Worm (Caenorhabditis elegans) whole organism, early embryonic: ENCODE data around the gene W03G11.4.

Experiments
- B0310.2 ChIP-seq: sonication (generic microtip); optimal IDR thresholded peaks from 2 replicates; lab custom pipeline; 2016; ENCODE audit warnings: mild to moderate bottlenecking, missing genetic modification characterization, missing compliant biosample characterization
- F13C5.2 ChIP-seq: sonication (generic microtip); optimal IDR thresholded peaks from 2 replicates; lab custom pipeline; 2017; ENCODE audit warnings: mild to moderate bottlenecking, missing genetic modification characterization, inconsistent platforms, missing compliant biosample characterization
- aly-1 ChIP-seq: sonication (generic microtip); optimal IDR thresholded peaks from 2 replicates; lab custom pipeline; 2016; ENCODE audit warnings: missing genetic modification characterization, missing compliant biosample characterization
- ama-1 ChIP-seq: fragments of 150-350 bp; optimal IDR thresholded peaks from 2 replicates; lab custom pipeline; 2014
- ceh-13 ChIP-seq: fragments of 200-800 bp; sonication (Bioruptor generic); optimal IDR thresholded peaks from 2 replicates; lab custom pipeline; 2018; ENCODE audit warnings: mild to moderate bottlenecking, missing genetic modification characterization, missing compliant biosample characterization
- ceh-36 ChIP-seq: sonication (generic microtip); optimal IDR thresholded peaks from 2 replicates; lab custom pipeline; 2016; ENCODE audit warnings: missing genetic modification characterization, inconsistent platforms, missing compliant biosample characterization
- ets-7 ChIP-seq: sonication (generic microtip); optimal IDR thresholded peaks from 2 replicates; lab custom pipeline; 2016; ENCODE audit warnings: missing genotype, missing genetic modification characterization, missing compliant biosample characterization
- flt-1 ChIP-seq: fragments of 200-800 bp; sonication (Bioruptor generic); IDR thresholded peaks from 2 replicates; pipeline ENCODE4 v1.3.6; 2022; ENCODE audit warnings: missing genetic modification characterization, missing compliant biosample characterization
- hmbx-1 ChIP-seq: sonication (generic microtip); optimal IDR thresholded peaks from 2 replicates; lab custom pipeline; 2016; ENCODE audit warnings: mild to moderate bottlenecking, missing genetic modification characterization, missing compliant biosample characterization
- hmg-4 ChIP-seq: fragments of 200-800 bp; sonication (Bioruptor generic); optimal IDR thresholded peaks from 2 replicates; lab custom pipeline; 2018; ENCODE audit warnings: mild to moderate bottlenecking, missing genetic modification characterization, missing compliant biosample characterization
- hnd-1 ChIP-seq: sonication (generic microtip); optimal IDR thresholded peaks from 2 replicates; lab custom pipeline; 2016; ENCODE audit warnings: missing genetic modification characterization, missing compliant biosample characterization
- pes-1 ChIP-seq: fragments of 200-800 bp; sonication (Bioruptor generic); IDR thresholded peaks from 2 replicates; pipeline ENCODE4 v1.3.6; 2022; ENCODE audit warnings: missing genetic modification reagents, missing genetic modification characterization, missing compliant biosample characterization
- scrt-1 ChIP-seq: fragments of 200-800 bp; sonication (Bioruptor generic); IDR thresholded peaks from 2 replicates; pipeline ENCODE4 v1.3.6; 2022; ENCODE audit warnings: missing genetic modification characterization, missing compliant biosample characterization
- sea-1 ChIP-seq: fragments of 200-800 bp; sonication (Bioruptor generic); conservative IDR thresholded peaks from 2 replicates; pipeline ENCODE4 v1.3.6; 2022; ENCODE audit warnings: missing genetic modification characterization, missing compliant biosample characterization
- tbx-11 ChIP-seq: fragments of 200-800 bp; sonication (Bioruptor generic); IDR thresholded peaks from 2 replicates; pipeline ENCODE4 v1.3.6; 2022; ENCODE audit warnings: missing genetic modification characterization, missing compliant biosample characterization
- tbx-37 ChIP-seq: fragments of 200-800 bp; sonication (Bioruptor generic); conservative IDR thresholded peaks from 2 replicates; pipeline ENCODE4 v1.3.6; 2022; ENCODE audit warnings: missing genetic modification reagents, missing genetic modification characterization, missing compliant biosample characterization
- tra-4 ChIP-seq: sonication (generic microtip); optimal IDR thresholded peaks from 2 replicates; lab custom pipeline; 2017; ENCODE audit warnings: missing genetic modification characterization, missing compliant biosample characterization

Gene W03G11.4

ce11 chrX:12114024-12114423 lies 21.1 kb upstream of the W03G11.4 start, which contains the start of gene lgc-15:
lgc-15 (plus strand) TSS chrX:12114324.
- TF ChIP-seq flt-1 (GFP tag; lab: Robert Waterston, UW) = no peak
- TF ChIP-seq aly-1 (tag; lab: Kevin White, UChicago) = no peak
- TF ChIP-seq B0310.2 = no peak
- no peak for TF ChIP-seq ets-7
- no peak for TF ChIP-seq F13C5.2
- TF ChIP-seq scrt-1 = no peak
- no peak for TF ChIP-seq pes-1 (GFP tag; lab: Robert Waterston, UW)
- no peak for TF ChIP-seq tra-4
- no peak for TF ChIP-seq ceh-36 (tag; lab: Kevin White, UChicago)
- TF ChIP-seq hmbx-1 (tag; lab: Kevin White, UChicago) = no peak
- TF ChIP-seq hmg-4 (GFP tag; lab: Kevin White, UChicago) = no peak

ce11 chrX:12111213-12111612 lies 18.3 kb upstream of the W03G11.4 start, which contains the start of gene lgc-14:
lgc-14 (plus strand) TSS chrX:12111513.
- no peak for TF ChIP-seq hmbx-1 (tag; lab: Kevin White, UChicago)
- TF ChIP-seq tbx-11 (GFP tag; lab: Robert Waterston, UW) = no peak
- no peak for TF ChIP-seq hmg-4 (GFP tag; lab: Kevin White, UChicago)
- TF ChIP-seq ets-7 = no peak
- TF ChIP-seq pes-1 (GFP tag; lab: Robert Waterston, UW) = no peak
- no peak for TF ChIP-seq scrt-1
- no peak for TF ChIP-seq aly-1 (tag; lab: Kevin White, UChicago)

ce11 chrX:12108517-12109216 lies 15.7 kb upstream of the W03G11.4 start, which contains the start of the genes W03G11.2 and lgc-13:
W03G11.2 (minus strand) TSS chrX:12108617.
lgc-13 (plus strand) TSS chrX:12109166.
- TF ChIP-seq sea-1 (GFP tag; lab: Robert Waterston, UW) (no peak), scrt-1 (no peak), hmbx-1 (tag; lab: Kevin White, UChicago) (no peak)

ce11 chrX:12106004-12106403 lies 13.1 kb upstream of the W03G11.4 start:
- TF ChIP-seq ama-1 (lab: Kevin White, UChicago) = no peak
- peak; percentile 97 for TF ChIP-seq sea-1 (GFP tag; lab: Robert Waterston, UW)
- peak; percentile 99 for TF ChIP-seq scrt-1
- TF ChIP-seq ceh-36 (tag; lab: Kevin White, UChicago) = peak; percentile 98
- TF ChIP-seq tbx-11 (GFP tag; lab: Robert Waterston, UW) = peak; percentile 99
- peak; percentile 99 for TF ChIP-seq flt-1 (GFP tag; lab: Robert Waterston, UW)
- no peak for TF ChIP-seq hmg-4 (GFP tag; lab: Kevin White, UChicago)
- peak; percentile 94 for TF ChIP-seq ets-7
- peak; percentile 97 for TF ChIP-seq aly-1 (tag; lab: Kevin White, UChicago)
- peak; percentile 99 for TF ChIP-seq tbx-37 (GFP tag; lab: Robert Waterston, UW)
- TF ChIP-seq pes-1 (GFP tag; lab: Robert Waterston, UW) = peak; percentile 99
- TF ChIP-seq hmbx-1 (tag; lab: Kevin White, UChicago) = peak; percentile 88
- peak; percentile 86 for TF ChIP-seq tra-4
- TF ChIP-seq ceh-13 (GFP tag; lab: Kevin White, UChicago) = peak; percentile 97
- peak; percentile 99 for TF ChIP-seq F13C5.2
- peak; percentile 93 for TF ChIP-seq hnd-1
- TF ChIP-seq B0310.2 = peak; percentile 95

- no peak for TF ChIP-seq F13C5.2
- TF ChIP-seq B0310.2 = no peak
- no peak for TF ChIP-seq hnd-1
- no peak for TF ChIP-seq scrt-1
Observed at ce11 chrX:12105458-12105857, 12.5 kb upstream of the W03G11.4 start.

ce11 chrX:12104630-12105029 lies 11.7 kb upstream of the W03G11.4 start, which contains the start of gene col-181:
col-181 (plus strand) TSS chrX:12104930.
- TF ChIP-seq B0310.2 (no peak), sea-1 (GFP tag; lab: Robert Waterston, UW) (no peak), hmg-4 (GFP tag; lab: Kevin White, UChicago) (no peak)

ce11 chrX:12103712-12104111 lies 10.8 kb upstream of the W03G11.4 start, which contains the start of gene W03G11.3:
W03G11.3 (minus strand) TSS chrX:12103812.
- no peak for TF ChIP-seq tra-4
- TF ChIP-seq tbx-37 (GFP tag; lab: Robert Waterston, UW) = no peak
- TF ChIP-seq hmbx-1 (tag; lab: Kevin White, UChicago) = no peak
- no peak for TF ChIP-seq flt-1 (GFP tag; lab: Robert Waterston, UW)
- TF ChIP-seq ceh-13 (GFP tag; lab: Kevin White, UChicago) = no peak
- no peak for TF ChIP-seq scrt-1
- no peak for TF ChIP-seq aly-1 (tag; lab: Kevin White, UChicago)
- no peak for TF ChIP-seq F13C5.2
- TF ChIP-seq ceh-36 (tag; lab: Kevin White, UChicago) = no peak
- TF ChIP-seq hmg-4 (GFP tag; lab: Kevin White, UChicago) = no peak
- no peak for TF ChIP-seq B0310.2
- no peak for TF ChIP-seq hnd-1
- no peak for TF ChIP-seq ama-1 (lab: Kevin White, UChicago)
- no peak for TF ChIP-seq ets-7
- no peak for TF ChIP-seq pes-1 (GFP tag; lab: Robert Waterston, UW)

ce11 chrX:12097995-12098394 lies 5.1 kb upstream of the W03G11.4 start:
- TF ChIP-seq sea-1 (GFP tag; lab: Robert Waterston, UW) (no peak), ceh-13 (GFP tag; lab: Kevin White, UChicago) (no peak), ama-1 (lab: Kevin White, UChicago) (no peak), hmbx-1 (tag; lab: Kevin White, UChicago) (no peak), hnd-1 (no peak)
